Fruit fly (Drosophila melanogaster) whole organism, larva: ENCODE measurements around the gene Pi3K21B.

Source experiments
- noc ChIP-seq: fragments of 200-800 bp; sonication (Bioruptor generic); optimal IDR thresholded peaks from 3 replicates; lab custom pipeline; 2019; ENCODE audit warnings: missing biosample characterization, mild to moderate bottlenecking, missing genetic modification characterization, moderate library complexity

Gene Pi3K21B

dm6 chr2L:297480-298284 lies at the start of gene Pi3K21B:
Gene Pi3K21B (plus strand): TSS chr2L:297880.
- TF ChIP-seq noc (tag; lab: Kevin White, UChicago): peak; percentile 90

dm6 chr2L:248592-248991 lies 49.1 kb upstream of the Pi3K21B start:
- no peak for TF ChIP-seq noc (tag; lab: Kevin White, UChicago)

- TF ChIP-seq noc (tag; lab: Kevin White, UChicago): no peak
Measured at dm6 chr2L:249048-249825, 48.4 kb upstream of the Pi3K21B start.

- peak; percentile 24 for TF ChIP-seq noc (tag; lab: Kevin White, UChicago)
Measured at dm6 chr2L:250507-251215, 47.0 kb upstream of the Pi3K21B start, which contains the start of gene kis. Gene kis (minus strand): TSS chr2L:250823.

- TF ChIP-seq noc (tag; lab: Kevin White, UChicago): no peak
Measured at dm6 chr2L:252174-252573, 45.5 kb upstream of the Pi3K21B start, which contains the start of gene Rpp30. Gene Rpp30 (minus strand): TSS chr2L:252373.

dm6 chr2L:267441-268089 lies 30.1 kb upstream of the Pi3K21B start, which contains the start of gene CG17075:
Gene CG17075 (minus strand): TSS chr2L:267505.
- TF ChIP-seq noc (tag; lab: Kevin White, UChicago): peak; percentile 68

- TF ChIP-seq noc (tag; lab: Kevin White, UChicago): no peak
Measured at dm6 chr2L:268788-269187, 28.9 kb upstream of the Pi3K21B start, which contains the start of gene CG3345. Gene CG3345 (plus strand): TSS chr2L:269088.

- no peak for TF ChIP-seq noc (tag; lab: Kevin White, UChicago)
Measured at dm6 chr2L:271553-271952, 26.1 kb upstream of the Pi3K21B start, which contains the start of gene Dus1. Gene Dus1 (minus strand): TSS chr2L:271744.

dm6 chr2L:273603-274002 lies 24.1 kb upstream of the Pi3K21B start, which contains the start of the genes mbm and CG11555:
Gene mbm (minus strand): TSS chr2L:273715.
Gene CG11555 (plus strand): TSS chr2L:273836.
- TF ChIP-seq noc (tag; lab: Kevin White, UChicago): no peak

dm6 chr2L:277122-277671 lies 20.5 kb upstream of the Pi3K21B start, which contains the start of gene smo:
Gene smo (plus strand): TSS chr2L:277582.
- no peak for TF ChIP-seq noc (tag; lab: Kevin White, UChicago)

- no peak for TF ChIP-seq noc (tag; lab: Kevin White, UChicago)
Measured at dm6 chr2L:278134-278533, 19.5 kb upstream of the Pi3K21B start, which contains the start of gene CG17078. Gene CG17078 (minus strand): TSS chr2L:278234.

- TF ChIP-seq noc (tag; lab: Kevin White, UChicago): no peak
Measured at dm6 chr2L:283071-283482, 14.6 kb upstream of the Pi3K21B start, which contains the start of gene CG11601. Gene CG11601 (minus strand): TSS chr2L:283269.

dm6 chr2L:285596-286023 lies 12.1 kb upstream of the Pi3K21B start:
- TF ChIP-seq noc (tag; lab: Kevin White, UChicago): peak; percentile 59

- peak; percentile 82 for TF ChIP-seq noc (tag; lab: Kevin White, UChicago)
Measured at dm6 chr2L:286421-286820, 11.3 kb upstream of the Pi3K21B start.
